Worm (Caenorhabditis elegans) whole organism, young adult: ENCODE results near the gene lin-14.

Experiments used
- B0261.1 ChIP-seq: sonication (generic microtip); optimal IDR thresholded peaks from 2 replicates; lab custom pipeline; 2016; ENCODE audit warnings: mild to moderate bottlenecking, missing genetic modification characterization, moderate library complexity, missing compliant biosample characterization
- unc-62 ChIP-seq: fragments of 150-350 bp; optimal IDR thresholded peaks from 2 replicates; lab custom pipeline; 2014; ENCODE audit warnings: missing biosample characterization, missing genetic modification reagents, missing genetic modification characterization

DNA sequence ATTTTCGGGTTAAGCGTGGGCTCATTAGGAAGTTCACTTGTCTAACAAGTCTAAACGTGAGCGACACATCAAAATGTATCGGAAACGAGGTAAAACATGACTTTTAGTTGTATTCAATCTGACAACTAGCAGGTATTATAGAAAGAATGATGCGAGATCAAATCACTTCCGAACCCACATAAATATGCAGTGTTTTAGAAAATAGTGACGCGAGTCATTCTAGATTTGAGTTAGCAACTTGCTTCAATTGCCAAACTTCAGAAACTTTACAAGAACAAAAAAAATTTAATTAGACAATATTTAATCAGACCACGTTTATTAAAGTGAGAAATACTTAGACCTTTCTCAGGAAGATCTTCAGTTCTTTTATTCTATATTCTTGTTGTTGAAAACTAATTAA lies 8.7 kb upstream of the lin-14 start:
- TF ChIP-seq unc-62 (GFP tag; lab: Kevin White, UChicago) (no peak), B0261.1 (tag; lab: Kevin White, UChicago) (no peak)
